Worm (Caenorhabditis elegans) whole organism, L1 larva: ENCODE data around the gene D1053.4.

Experiments used
- C16A3.4 ChIP-seq: fragments of 150-350 bp; optimal IDR thresholded peaks from 2 replicates; lab custom pipeline; 2014; ENCODE audit warnings: missing biosample characterization, missing genetic modification characterization
- C34B4.2 ChIP-seq: sonication (generic microtip); optimal IDR thresholded peaks from 2 replicates; lab custom pipeline; 2017; ENCODE audit warnings: mild to moderate bottlenecking, missing genetic modification characterization, missing compliant biosample characterization
- F16B12.6 ChIP-seq: fragments of 150-350 bp; optimal IDR thresholded peaks from 2 replicates; lab custom pipeline; 2014; ENCODE audit warnings: missing biosample characterization, missing genetic modification characterization
- Y116A8C.19 ChIP-seq: sonication (generic microtip); optimal IDR thresholded peaks from 2 replicates; lab custom pipeline; 2016; ENCODE audit warnings: missing compliant biosample characterization, missing genetic modification characterization, borderline replicate concordance
- alr-1 ChIP-seq: fragments of 200-800 bp; sonication (Bioruptor generic); optimal IDR thresholded peaks from 2 replicates; lab custom pipeline; 2018; ENCODE audit warnings: borderline replicate concordance, mild to moderate bottlenecking, missing genetic modification characterization, missing compliant biosample characterization
- ama-1 ChIP-seq: fragments of 150-350 bp; optimal IDR thresholded peaks from 2 replicates; lab custom pipeline; 2014
- blmp-1 ChIP-seq: fragments of 150-350 bp; optimal IDR thresholded peaks from 2 replicates; lab custom pipeline; 2014; ENCODE audit warnings: missing biosample characterization, missing genetic modification characterization
- ceh-63 ChIP-seq: fragments of 200-800 bp; sonication (Bioruptor generic); optimal IDR thresholded peaks from 2 replicates; lab custom pipeline; 2018; ENCODE audit warnings: mild to moderate bottlenecking, missing genetic modification characterization, missing compliant biosample characterization
- ceh-8 ChIP-seq: fragments of 200-800 bp; sonication (Bioruptor generic); optimal IDR thresholded peaks from 2 replicates; lab custom pipeline; 2018; ENCODE audit warnings: mild to moderate bottlenecking, missing genetic modification characterization, moderate library complexity, missing compliant biosample characterization
- ceh-82 ChIP-seq, 3 experiments: fragments of 150-350 bp in 1 of 3; sonication (generic microtip) in 2 of 3; optimal IDR thresholded peaks; 2 replicates each; lab custom pipeline; 2014 to 2017; ENCODE audit warnings: missing biosample characterization in 3 of 3, missing genetic modification characterization in 3 of 3
- dpl-1 ChIP-seq, 3 experiments: fragments of 150-350 bp in 2 of 3; sonication (generic microtip) in 1 of 3; optimal IDR thresholded peaks; 2 replicates each; lab custom pipeline; 2014 to 2017; ENCODE audit warnings: missing biosample characterization in 3 of 3, missing genetic modification characterization in 3 of 3, missing genetic modification reagents in 3 of 3
- egl-13 ChIP-seq: sonication (generic microtip); optimal IDR thresholded peaks from 2 replicates; lab custom pipeline; 2016; ENCODE audit warnings: missing genotype, missing genetic modification reagents, missing genetic modification characterization, missing compliant biosample characterization
- elt-3 ChIP-seq, 6 experiments: fragments of 150-350 bp in 1 of 6; sonication (generic microtip); optimal IDR thresholded peaks; 2 replicates each; lab custom pipeline; 2017 to 2018; ENCODE audit warnings: missing biosample characterization in 6 of 6, missing genetic modification characterization in 6 of 6, inconsistent platforms in 1 of 6
- fkh-8 ChIP-seq: sonication (generic microtip); optimal IDR thresholded peaks from 2 replicates; lab custom pipeline; 2016; ENCODE audit warnings: mild to moderate bottlenecking, missing genetic modification characterization, missing compliant biosample characterization
- grh-1 ChIP-seq: fragments of 200-800 bp; sonication (Bioruptor generic); IDR thresholded peaks from 2 replicates; pipeline ENCODE4 v1.3.6; 2022; ENCODE audit warnings: missing genetic modification reagents, missing genetic modification characterization, missing compliant biosample characterization
- hlh-17 ChIP-seq: fragments of 200-800 bp; sonication (Bioruptor generic); optimal IDR thresholded peaks from 2 replicates; lab custom pipeline; 2018; ENCODE audit warnings: missing genetic modification characterization, mild to moderate bottlenecking, missing compliant biosample characterization, moderate library complexity, borderline replicate concordance
- irx-1 ChIP-seq: sonication (generic microtip); optimal IDR thresholded peaks from 2 replicates; lab custom pipeline; 2016; ENCODE audit warnings: missing genetic modification characterization, missing compliant biosample characterization
- isw-1 ChIP-seq: fragments of 200-800 bp; sonication (Bioruptor generic); IDR thresholded peaks from 2 replicates; pipeline ENCODE4 v1.3.6; 2022; ENCODE audit warnings: missing genetic modification characterization, missing compliant biosample characterization
- jun-1 ChIP-seq: fragments of 150-350 bp; optimal IDR thresholded peaks from 2 replicates; lab custom pipeline; 2014; ENCODE audit warnings: missing biosample characterization, missing genetic modification reagents, missing genetic modification characterization
- lin-14 ChIP-seq: fragments of 200-800 bp; sonication (Bioruptor generic); optimal IDR thresholded peaks from 2 replicates; lab custom pipeline; 2018; ENCODE audit warnings: mild to moderate bottlenecking, missing genetic modification characterization, moderate library complexity, missing compliant biosample characterization
- lin-35 ChIP-seq, 2 experiments: fragments of 150-350 bp; optimal IDR thresholded peaks; 2 replicates each; lab custom pipeline; 2014; ENCODE audit warnings: missing biosample characterization in 2 of 2, missing genetic modification characterization in 2 of 2, missing genetic modification reagents in 2 of 2
- mdl-1 ChIP-seq, 2 experiments: fragments of 150-350 bp; optimal IDR thresholded peaks; 2 replicates each; lab custom pipeline; 2014 to 2017; ENCODE audit warnings: missing biosample characterization in 2 of 2, missing genetic modification characterization in 2 of 2, inconsistent platforms in 1 of 2
- mef-2 ChIP-seq: fragments of 150-350 bp; optimal IDR thresholded peaks from 2 replicates; lab custom pipeline; 2014; ENCODE audit warnings: missing biosample characterization, missing genetic modification characterization
- mep-1 ChIP-seq: fragments of 150-350 bp; optimal IDR thresholded peaks from 2 replicates; lab custom pipeline; 2014; ENCODE audit warnings: missing biosample characterization, missing genetic modification characterization
- nhr-12 ChIP-seq: sonication (generic microtip); optimal IDR thresholded peaks from 2 replicates; lab custom pipeline; 2017; ENCODE audit warnings: missing biosample characterization, missing genetic modification characterization
- nhr-20 ChIP-seq: sonication (generic microtip); optimal IDR thresholded peaks from 2 replicates; lab custom pipeline; 2016; ENCODE audit warnings: mild to moderate bottlenecking, missing genetic modification characterization, missing compliant biosample characterization
- nhr-47 ChIP-seq: sonication (generic microtip); optimal IDR thresholded peaks from 2 replicates; lab custom pipeline; 2016; ENCODE audit warnings: mild to moderate bottlenecking, missing genetic modification characterization, moderate library complexity, missing compliant biosample characterization
- nhr-71 ChIP-seq: sonication (generic microtip); optimal IDR thresholded peaks from 2 replicates; lab custom pipeline; 2016; ENCODE audit warnings: mild to moderate bottlenecking, missing genetic modification characterization, moderate library complexity, missing compliant biosample characterization
- nhr-76 ChIP-seq: sonication (generic microtip); optimal IDR thresholded peaks from 2 replicates; lab custom pipeline; 2017; ENCODE audit warnings: missing biosample characterization, missing genetic modification characterization
- nhr-84 ChIP-seq: sonication (generic microtip); optimal IDR thresholded peaks from 2 replicates; lab custom pipeline; 2017; ENCODE audit warnings: missing biosample characterization, missing genetic modification characterization
- nhr-85 ChIP-seq: sonication (generic microtip); peaks from one replicate; lab custom pipeline; 2016; ENCODE audit warnings: missing genetic modification characterization, inconsistent platforms, missing compliant biosample characterization
- nhr-90 ChIP-seq: sonication (generic microtip); optimal IDR thresholded peaks from 2 replicates; lab custom pipeline; 2016; ENCODE audit warnings: mild to moderate bottlenecking, missing genetic modification characterization, missing compliant biosample characterization; ENCODE audit not compliant: poor library complexity
- pqm-1 ChIP-seq: sonication (generic microtip); optimal IDR thresholded peaks from 3 replicates; lab custom pipeline; 2017; ENCODE audit warnings: missing biosample characterization, missing genetic modification characterization
- rnt-1 ChIP-seq: sonication (generic microtip); optimal IDR thresholded peaks from 2 replicates; lab custom pipeline; 2016; ENCODE audit warnings: mild to moderate bottlenecking, missing genetic modification characterization, moderate library complexity, missing compliant biosample characterization
- snu-23 ChIP-seq: sonication (generic microtip); optimal IDR thresholded peaks from 2 replicates; lab custom pipeline; 2016; ENCODE audit warnings: missing genetic modification characterization, missing compliant biosample characterization
- sptf-1 ChIP-seq: fragments of 150-350 bp; optimal IDR thresholded peaks from 2 replicates; lab custom pipeline; 2014; ENCODE audit warnings: missing biosample characterization, missing genetic modification characterization
- sup-37 ChIP-seq: fragments of 200-800 bp; sonication (Bioruptor generic); optimal IDR thresholded peaks from 2 replicates; lab custom pipeline; 2018; ENCODE audit warnings: mild to moderate bottlenecking, missing genetic modification characterization, missing compliant biosample characterization
- swsn-7 ChIP-seq: sonication (generic microtip); optimal IDR thresholded peaks from 2 replicates; lab custom pipeline; 2016; ENCODE audit warnings: missing genetic modification characterization, missing compliant biosample characterization
- unc-30 ChIP-seq: sonication (generic microtip); optimal IDR thresholded peaks from 2 replicates; lab custom pipeline; 2017; ENCODE audit warnings: missing biosample characterization, missing genetic modification characterization
- unc-62 ChIP-seq: fragments of 150-350 bp; optimal IDR thresholded peaks from 2 replicates; lab custom pipeline; 2014; ENCODE audit warnings: missing biosample characterization, missing genetic modification reagents, missing genetic modification characterization
- unc-86 ChIP-seq: sonication (generic microtip); optimal IDR thresholded peaks from 2 replicates; lab custom pipeline; 2016; ENCODE audit warnings: missing genetic modification characterization, missing compliant biosample characterization
- unc-98 ChIP-seq: fragments of 200-800 bp; sonication (Bioruptor generic); IDR thresholded peaks from 2 replicates; pipeline ENCODE4 v1.3.6; 2022; ENCODE audit warnings: missing genetic modification characterization, missing compliant biosample characterization
- vab-15 ChIP-seq: sonication (generic microtip); optimal IDR thresholded peaks from 2 replicates; lab custom pipeline; 2017; ENCODE audit warnings: missing genotype, mild to moderate bottlenecking, missing genetic modification characterization, missing compliant biosample characterization
- xbp-1 ChIP-seq: sonication (generic microtip); optimal IDR thresholded peaks from 2 replicates; lab custom pipeline; 2016; ENCODE audit warnings: missing genetic modification characterization, missing compliant biosample characterization
- zag-1 ChIP-seq: fragments of 150-350 bp; optimal IDR thresholded peaks from 2 replicates; lab custom pipeline; 2014; ENCODE audit warnings: missing biosample characterization, missing genetic modification characterization
- zip-4 ChIP-seq: fragments of 200-800 bp; sonication (Bioruptor generic); optimal IDR thresholded peaks from 2 replicates; lab custom pipeline; 2018; ENCODE audit warnings: mild to moderate bottlenecking, missing genetic modification characterization, moderate library complexity, missing compliant biosample characterization
- ztf-4 ChIP-seq: fragments of 150-350 bp; optimal IDR thresholded peaks from 2 replicates; lab custom pipeline; 2014; ENCODE audit warnings: missing biosample characterization, missing genetic modification characterization

D1053.4 gene

ce11 chrX:11726450-11726849 lies 2.9 kb upstream of the D1053.4 start:
- TF ChIP-seq sptf-1 (tag; lab: Kevin White, UChicago), result no peak
- peak; percentile 77 for TF ChIP-seq nhr-85
- TF ChIP-seq ceh-8 (GFP tag; lab: Kevin White, UChicago), result no peak
- no peak for TF ChIP-seq ceh-82 (tag; optimal IDR thresholded peaks at IDR 0.05; lab: Kevin White, UChicago)
- no peak for TF ChIP-seq ama-1 (lab: Kevin White, UChicago)
- peak; percentile 55 for TF ChIP-seq lin-14 (GFP tag; lab: Kevin White, UChicago)
- peak; percentile 26 for TF ChIP-seq blmp-1
- no peak for TF ChIP-seq lin-35 (GFP tag; optimal IDR thresholded peaks at IDR 0.05; lab: Kevin White, UChicago)
- TF ChIP-seq, all 84 proteins: peak for 3

ce11 chrX:11725646-11726045 lies 2.0 kb upstream of the D1053.4 start:
- TF ChIP-seq sptf-1 (tag; lab: Kevin White, UChicago) (no peak), pqm-1 (tag; lab: Kevin White, UChicago) (no peak), mdl-1 (tag; optimal IDR thresholded peaks at IDR 0.05; lab: Kevin White, UChicago) (no peak), lin-35 (GFP tag; optimal IDR thresholded peaks at IDR 0.05; lab: Kevin White, UChicago) (no peak), alr-1 (tag; lab: Kevin White, UChicago) (no peak), isw-1 (GFP tag; lab: Robert Waterston, UW) (no peak), C16A3.4 (tag; lab: Kevin White, UChicago) (no peak), lin-14 (GFP tag; lab: Kevin White, UChicago) (peak; percentile 54), unc-62 (GFP tag; lab: Kevin White, UChicago) (no peak), zag-1 (tag; lab: Kevin White, UChicago) (no peak), mep-1 (tag; lab: Kevin White, UChicago) (peak; percentile 2), sup-37 (GFP tag; lab: Kevin White, UChicago) (no peak), blmp-1 (peak; percentile 13), zip-4 (GFP tag; lab: Kevin White, UChicago) (no peak), swsn-7 (tag; lab: Kevin White, UChicago) (no peak), dpl-1 (GFP tag; optimal IDR thresholded peaks at IDR 0.05; lab: Kevin White, UChicago) (no peak), mef-2 (tag; lab: Kevin White, UChicago) (no peak), hlh-17 (GFP tag; lab: Kevin White, UChicago) (no peak), rnt-1 (tag; lab: Kevin White, UChicago) (peak; percentile 6), jun-1 (tag; lab: Kevin White, UChicago) (no peak), ceh-63 (GFP tag; lab: Kevin White, UChicago) (no peak), nhr-76 (tag; lab: Kevin White, UChicago) (no peak), fkh-8 (tag; lab: Kevin White, UChicago) (peak; percentile 51), irx-1 (tag; lab: Kevin White, UChicago) (no peak), vab-15 (tag; lab: Kevin White, UChicago) (no peak), nhr-85 (no peak)

- no peak for TF ChIP-seq sup-37 (GFP tag; lab: Kevin White, UChicago)
- no peak for TF ChIP-seq egl-13
- no peak for TF ChIP-seq alr-1 (tag; lab: Kevin White, UChicago)
- peak; percentile 88 for TF ChIP-seq nhr-85
- no peak for TF ChIP-seq xbp-1
- no peak for TF ChIP-seq unc-86
- peak; percentile 79 for TF ChIP-seq blmp-1
- peak; percentile 5; the same call in 1 of the 2 replicates for TF ChIP-seq grh-1 (GFP tag; lab: Robert Waterston, UW)
- no peak for TF ChIP-seq ceh-8 (GFP tag; lab: Kevin White, UChicago)
- no peak for TF ChIP-seq F16B12.6 (tag; lab: Kevin White, UChicago)
- peak; percentile 25 for TF ChIP-seq snu-23 (GFP tag; lab: Kevin White, UChicago)
- TF ChIP-seq mep-1 (tag; lab: Kevin White, UChicago), result no peak
- peak; percentile 63 for TF ChIP-seq lin-14 (GFP tag; lab: Kevin White, UChicago)
- TF ChIP-seq nhr-20, result peak; percentile 36
- TF ChIP-seq ztf-4 (tag; lab: Kevin White, UChicago), result no peak
- TF ChIP-seq nhr-90, result peak; percentile 51
- TF ChIP-seq nhr-47 (tag; lab: Kevin White, UChicago), result no peak
- TF ChIP-seq unc-98 (GFP tag; lab: Robert Waterston, UW), result no peak
- no peak for TF ChIP-seq Y116A8C.19 (tag; lab: Kevin White, UChicago)
- TF ChIP-seq nhr-12 (tag; lab: Kevin White, UChicago), result no peak
- TF ChIP-seq swsn-7 (tag; lab: Kevin White, UChicago), result no peak
- no peak for TF ChIP-seq nhr-76 (tag; lab: Kevin White, UChicago)
- no peak for TF ChIP-seq unc-30 (tag; lab: Kevin White, UChicago)
- peak in 2 of 6 experiments; percentile 2 to 4 for TF ChIP-seq elt-3 (tag; optimal IDR thresholded peaks at IDR 0.05; lab: Kevin White, UChicago)
- TF ChIP-seq nhr-71 (tag; lab: Kevin White, UChicago), result peak; percentile 0
- no peak for TF ChIP-seq nhr-84 (tag; lab: Kevin White, UChicago)
- no peak for TF ChIP-seq C34B4.2 (tag; lab: Kevin White, UChicago)
Measured at ce11 chrX:11720058-11720457, 3.5 kb downstream of the D1053.4 start.
